Fruit fly (Drosophila melanogaster) whole organism, pupa: Measurements from ENCODE around the gene AkhR.

Source experiments
- CG10348 ChIP-seq: fragments of 200-800 bp; sonication (Bioruptor generic); IDR thresholded peaks from 2 replicates; pipeline ENCODE4 v1.3.6; 2022; ENCODE audit warnings: missing biosample characterization, missing genetic modification characterization
- CG12605 ChIP-seq: fragments of 200-800 bp; sonication (Bioruptor generic); IDR thresholded peaks from 2 replicates; pipeline ENCODE4 v1.3.6; 2022; ENCODE audit warnings: missing biosample characterization, missing genetic modification characterization
- CG13204 ChIP-seq: fragments of 200-800 bp; sonication (Bioruptor generic); optimal IDR thresholded peaks from 2 replicates; lab custom pipeline; 2018; ENCODE audit warnings: missing biosample characterization, mild to moderate bottlenecking, missing genetic modification characterization, moderate library complexity
- CG14655 ChIP-seq: fragments of 200-800 bp; sonication (Bioruptor generic); optimal IDR thresholded peaks from 3 replicates; lab custom pipeline; 2017; ENCODE audit warnings: mild to moderate bottlenecking, missing biosample characterization, missing genetic modification reagents, missing genetic modification characterization
- CG15710 ChIP-seq: fragments of 200-800 bp; sonication (Bioruptor generic); optimal IDR thresholded peaks from 2 replicates; lab custom pipeline; 2018; ENCODE audit warnings: missing biosample characterization, mild to moderate bottlenecking, missing genetic modification characterization, moderate library complexity
- CG32121 ChIP-seq: fragments of 200-800 bp; sonication (Bioruptor generic); IDR thresholded peaks from 2 replicates; pipeline ENCODE4 v1.3.6; 2022; ENCODE audit warnings: missing biosample characterization, missing genetic modification characterization
- CG34367 ChIP-seq: fragments of 200-800 bp; sonication (Bioruptor generic); optimal IDR thresholded peaks from 2 replicates; lab custom pipeline; 2018; ENCODE audit warnings: missing biosample characterization, mild to moderate bottlenecking, missing genetic modification characterization
- CG4496 ChIP-seq: fragments of 200-800 bp; sonication (Bioruptor generic); IDR thresholded peaks from 3 replicates; pipeline ENCODE4 v1.3.6; 2022; ENCODE audit warnings: missing biosample characterization, missing genetic modification characterization
- CG8159 ChIP-seq: fragments of 200-800 bp; sonication (Bioruptor generic); optimal IDR thresholded peaks from 3 replicates; lab custom pipeline; 2018; ENCODE audit warnings: missing biosample characterization, mild to moderate bottlenecking, missing genetic modification characterization, moderate library complexity
- CG8301 ChIP-seq: fragments of 200-800 bp; sonication (Bioruptor generic); optimal IDR thresholded peaks from 2 replicates; lab custom pipeline; 2018; ENCODE audit warnings: missing biosample characterization, mild to moderate bottlenecking, missing genetic modification characterization
- CG9948 ChIP-seq: fragments of 200-800 bp; sonication (Bioruptor generic); optimal IDR thresholded peaks from 2 replicates; lab custom pipeline; 2018; ENCODE audit warnings: missing biosample characterization, mild to moderate bottlenecking, missing genetic modification characterization, moderate library complexity
- D1 ChIP-seq: fragments of 200-800 bp; sonication (Bioruptor generic); optimal IDR thresholded peaks from 2 replicates; lab custom pipeline; 2018; ENCODE audit warnings: missing biosample characterization, mild to moderate bottlenecking, missing genetic modification characterization, moderate library complexity
- EcR ChIP-seq: fragments of 200-800 bp; sonication (Bioruptor generic); optimal IDR thresholded peaks from 3 replicates; lab custom pipeline; 2019; ENCODE audit warnings: missing biosample characterization, missing genetic modification characterization, mild to moderate bottlenecking, moderate library complexity, missing genetic modification reagents
- Ets98B ChIP-seq: fragments of 200-800 bp; sonication (Bioruptor generic); IDR thresholded peaks from 2 replicates; pipeline ENCODE4 v1.3.6; 2022; ENCODE audit warnings: missing biosample characterization, missing genetic modification characterization
- Pif1A ChIP-seq: fragments of 200-800 bp; sonication (Bioruptor generic); optimal IDR thresholded peaks from 3 replicates; lab custom pipeline; 2016; ENCODE audit warnings: missing biosample characterization, missing genetic modification characterization
- Pif1B ChIP-seq: fragments of 200-800 bp; sonication (Bioruptor generic); optimal IDR thresholded peaks from 3 replicates; lab custom pipeline; 2016; ENCODE audit warnings: missing biosample characterization, missing genetic modification characterization
- Snoo ChIP-seq: fragments of 200-800 bp; sonication (Bioruptor generic); optimal IDR thresholded peaks from 3 replicates; lab custom pipeline; 2017; ENCODE audit warnings: missing biosample characterization, mild to moderate bottlenecking, missing genetic modification characterization, inconsistent platforms
- fd96Ca ChIP-seq: fragments of 200-800 bp; sonication (Bioruptor generic); IDR thresholded peaks from 3 replicates; pipeline ENCODE4 v1.3.6; 2022; ENCODE audit warnings: missing biosample characterization, missing genetic modification characterization
- gl ChIP-seq: fragments of 200-800 bp; sonication (Bioruptor generic); optimal IDR thresholded peaks from 2 replicates; lab custom pipeline; 2018; ENCODE audit warnings: missing biosample characterization, mild to moderate bottlenecking, missing genetic modification characterization
- rn ChIP-seq: fragments of 200-800 bp; sonication (Bioruptor generic); IDR thresholded peaks from 2 replicates; pipeline ENCODE4 v1.3.6; 2022; ENCODE audit warnings: missing biosample characterization, missing genetic modification characterization

AkhR gene

DNA sequence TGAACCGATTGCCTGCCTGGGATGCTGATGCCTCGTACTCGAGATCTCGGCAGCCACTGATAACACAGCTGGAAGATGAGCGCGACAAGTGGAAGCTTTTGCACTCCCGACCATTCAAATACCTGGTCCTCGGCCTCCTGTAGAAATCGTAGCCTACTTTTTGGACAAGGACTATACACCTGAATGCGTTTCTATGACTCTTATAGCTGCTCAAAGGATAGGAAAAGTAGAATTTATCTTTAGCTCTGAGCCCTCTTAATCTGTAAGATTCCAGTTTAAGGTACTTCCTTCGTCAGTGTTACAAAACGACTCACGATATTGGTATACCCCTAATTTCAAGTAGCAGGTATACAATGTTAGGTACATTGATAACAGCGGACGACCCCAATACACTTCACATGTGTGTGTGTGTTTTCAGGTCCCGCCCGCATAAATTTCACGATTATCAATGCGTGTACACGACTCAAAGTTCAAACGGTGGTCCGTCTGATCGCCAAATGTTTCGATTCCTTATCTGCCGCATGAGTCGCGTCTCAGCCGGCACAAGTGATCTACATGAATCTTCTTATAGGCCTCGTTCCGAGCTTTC lies at the start of gene AkhR:
Gene AkhR (minus strand): TSS at position 5 of the 589 bp plus-strand sequence.
- no peak for TF ChIP-seq CG10348 (GFP tag; lab: Robert Waterston, UW)
- TF ChIP-seq CG14655 (GFP tag; lab: Kevin White, UChicago): no peak
- no peak for TF ChIP-seq Snoo (tag; lab: Kevin White, UChicago)
- no peak for TF ChIP-seq rn (GFP tag; lab: Robert Waterston, UW)
- TF ChIP-seq Ets98B (GFP tag; lab: Robert Waterston, UW): no peak
- no peak for TF ChIP-seq CG12605 (GFP tag; lab: Robert Waterston, UW)
- no peak for TF ChIP-seq Pif1A (GFP tag; lab: Kevin White, UChicago)
- TF ChIP-seq CG34367 (tag; lab: Kevin White, UChicago): no peak
- TF ChIP-seq CG8301 (tag; lab: Kevin White, UChicago): no peak
- no peak for TF ChIP-seq CG4496 (GFP tag; lab: Robert Waterston, UW)

dm6 chr2L:6759528-6759927 lies 43.5 kb upstream of the AkhR start, which contains the start of gene CG11322:
Gene CG11322, minus strand, starts transcription at chr2L:6759628.
- TF ChIP-seq CG9948 (no peak), rn (GFP tag; lab: Robert Waterston, UW) (no peak), CG4496 (GFP tag; lab: Robert Waterston, UW) (no peak)

dm6 chr2L:6751037-6751436 lies 35.1 kb upstream of the AkhR start:
- TF ChIP-seq Ets98B (GFP tag; lab: Robert Waterston, UW): no peak
- TF ChIP-seq Pif1A (GFP tag; lab: Kevin White, UChicago): no peak
- peak; percentile 63; the same call in 1 of the 2 replicates for TF ChIP-seq CG32121
- TF ChIP-seq CG15710 (tag; lab: Kevin White, UChicago): no peak
- 0 out of 2 replicates have a peak, but pooled peaks have one; percentile 8 for TF ChIP-seq rn (GFP tag; lab: Robert Waterston, UW)
- no peak for TF ChIP-seq CG34367 (tag; lab: Kevin White, UChicago)
- 0 out of 3 replicates have a peak, but pooled peaks have one; percentile 28 for TF ChIP-seq CG4496 (GFP tag; lab: Robert Waterston, UW)
- TF ChIP-seq CG9948: no peak
- TF ChIP-seq CG8301 (tag; lab: Kevin White, UChicago): no peak
- TF ChIP-seq, all 21 proteins: peak for 3

DNA sequence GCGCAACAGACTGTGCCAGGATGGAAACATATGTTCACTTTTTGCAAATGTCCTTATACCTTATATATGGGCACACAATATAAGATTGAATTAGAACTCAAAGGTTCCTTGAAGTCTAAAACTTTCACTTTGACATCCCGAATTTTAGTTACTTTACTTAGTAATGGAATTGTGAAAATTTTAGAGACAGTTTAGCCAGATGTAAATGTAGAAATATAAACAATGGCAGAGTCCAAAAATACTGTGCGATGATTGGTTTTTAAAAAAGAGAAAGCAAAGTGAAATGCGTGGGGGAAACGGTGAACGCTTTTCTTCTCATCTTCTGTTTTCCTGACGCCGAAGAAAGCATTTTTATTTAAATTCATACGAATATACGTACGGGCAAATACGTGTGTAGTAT lies 31.8 kb upstream of the AkhR start, which contains the start of gene CG44271:
Gene CG44271 (minus strand): TSS at position 101 of the 400 bp plus-strand sequence.
- TF ChIP-seq gl (tag; lab: Kevin White, UChicago) (no peak), rn (GFP tag; lab: Robert Waterston, UW) (no peak), Pif1B (GFP tag; lab: Kevin White, UChicago) (no peak), CG12605 (GFP tag; lab: Robert Waterston, UW) (no peak), CG8301 (tag; lab: Kevin White, UChicago) (no peak), CG8159 (no peak), CG9948 (no peak), Snoo (tag; lab: Kevin White, UChicago) (no peak), EcR (no peak), Pif1A (GFP tag; lab: Kevin White, UChicago) (no peak), D1 (no peak), CG4496 (GFP tag; lab: Robert Waterston, UW) (no peak), CG32121 (no peak), CG15710 (tag; lab: Kevin White, UChicago) (no peak)
- TF ChIP-seq, all 21 proteins: peak for 0

DNA sequence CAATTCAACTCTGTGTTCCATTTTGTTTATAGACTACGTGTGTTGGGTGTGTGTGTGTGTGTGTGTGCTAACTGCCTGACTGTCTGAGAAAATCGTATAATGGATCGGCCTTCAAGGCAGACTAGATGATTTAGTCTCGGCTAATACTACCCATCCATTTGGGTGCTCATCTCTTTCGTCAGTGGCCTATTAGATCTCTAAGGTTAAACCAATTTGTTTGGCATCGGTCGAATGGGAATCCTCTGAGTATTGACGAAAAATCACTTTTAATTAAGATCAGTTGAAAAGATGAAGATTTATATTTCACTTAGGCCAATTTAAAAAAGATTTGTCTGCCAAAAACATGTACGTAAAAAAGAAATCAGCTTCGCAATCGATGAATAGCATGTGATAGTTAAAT lies 29.5 kb upstream of the AkhR start, which contains the start of gene CG31910:
Gene CG31910 (minus strand): TSS at position 101 of the 400 bp plus-strand sequence.
- TF ChIP-seq CG14655 (GFP tag; lab: Kevin White, UChicago) (no peak), CG4496 (GFP tag; lab: Robert Waterston, UW) (no peak), Pif1A (GFP tag; lab: Kevin White, UChicago) (no peak), CG34367 (tag; lab: Kevin White, UChicago) (no peak), EcR (no peak), CG8159 (no peak), CG13204 (GFP tag; lab: Kevin White, UChicago) (no peak), CG15710 (tag; lab: Kevin White, UChicago) (no peak), fd96Ca (GFP tag; lab: Robert Waterston, UW) (no peak), D1 (no peak), rn (GFP tag; lab: Robert Waterston, UW) (no peak), CG12605 (GFP tag; lab: Robert Waterston, UW) (no peak), CG32121 (no peak), CG10348 (GFP tag; lab: Robert Waterston, UW) (no peak), Snoo (tag; lab: Kevin White, UChicago) (no peak)
- TF ChIP-seq, all 21 proteins: peak for 0

DNA sequence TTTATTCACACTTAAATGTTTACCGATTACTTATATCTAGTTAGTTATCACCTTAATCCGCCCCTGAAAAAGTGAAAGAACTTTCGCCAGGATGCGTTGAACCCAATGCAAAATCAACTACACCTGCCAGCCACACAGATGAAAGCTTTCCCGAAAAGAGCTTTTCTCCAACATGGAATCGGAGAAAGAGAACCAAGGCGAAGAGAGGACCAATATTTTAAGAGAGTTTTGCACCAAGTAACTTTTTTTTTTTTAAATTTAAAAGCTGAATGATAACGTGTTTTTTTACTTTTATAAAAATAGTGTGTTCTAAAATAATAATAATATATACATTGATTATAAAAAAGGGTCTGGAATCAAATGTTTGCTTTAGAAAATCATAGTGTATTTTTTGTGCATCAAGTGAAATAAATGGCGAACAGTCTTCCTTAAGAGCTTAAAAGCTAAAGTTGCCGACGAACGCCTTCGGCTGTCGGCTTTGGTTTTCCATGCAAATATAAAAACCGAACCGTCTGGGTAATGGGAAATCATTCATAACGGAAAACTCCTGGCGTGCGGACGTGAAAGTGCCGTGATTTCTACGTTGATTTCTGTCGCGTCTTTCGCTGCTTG lies 26.1 kb upstream of the AkhR start, which contains the start of gene meng:
Gene meng (plus strand): TSS at position 523 of the 612 bp plus-strand sequence.
- TF ChIP-seq Snoo (tag; lab: Kevin White, UChicago) (no peak), CG32121 (peak; percentile 18; the same call in 1 of the 2 replicates), CG8159 (no peak), Pif1B (GFP tag; lab: Kevin White, UChicago) (no peak)
- TF ChIP-seq, all 21 proteins: peak for 1
